Fruit fly (Drosophila melanogaster): Measurements from ENCODE around the gene CG43248.

DNA sequence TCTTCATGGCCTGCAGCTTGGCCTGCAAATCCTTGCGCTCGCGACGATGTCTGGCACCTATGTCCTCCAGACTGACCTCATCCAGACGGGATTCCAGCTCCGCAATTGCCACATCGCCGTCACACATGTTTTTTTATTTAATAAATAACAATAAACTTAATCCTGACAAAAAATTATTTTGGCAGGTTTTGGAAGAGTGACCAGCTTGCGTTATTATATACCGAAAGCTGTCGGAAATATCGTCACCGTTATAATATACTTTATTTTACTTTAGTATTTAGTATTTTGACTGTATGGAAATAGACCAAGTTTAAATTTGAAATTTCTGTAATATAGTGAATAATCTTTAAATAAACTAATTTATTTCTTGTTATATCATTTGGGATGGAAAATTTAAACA, 26.6 kb downstream of the CG43248 start, which contains the start of gene CG7857:
- no peak for TF ChIP-seq br (GFP tag; optimal IDR thresholded peaks at IDR 0.05)
- TF ChIP-seq psq (GFP tag; optimal IDR thresholded peaks at IDR 0.05) = no peak
- TF ChIP-seq Rel (GFP tag; optimal IDR thresholded peaks at IDR 0.05) = no peak
- TF ChIP-seq Rel (tag; optimal IDR thresholded peaks at IDR 0.05) = peak; percentile 29
- no peak for TF ChIP-seq usp (GFP tag; optimal IDR thresholded peaks at IDR 0.05)
- no peak for TF ChIP-seq jim (GFP tag; optimal IDR thresholded peaks at IDR 0.05)
- no peak for TF ChIP-seq fru (GFP tag; optimal IDR thresholded peaks at IDR 0.05)
- no peak for TF ChIP-seq sv (GFP tag; optimal IDR thresholded peaks at IDR 0.05)
- TF ChIP-seq Abd-B (GFP tag; optimal IDR thresholded peaks at IDR 0.05) = no peak
- TF ChIP-seq Myc (optimal IDR thresholded peaks at IDR 0.05) = no peak
- no peak for TF ChIP-seq CG32264 (GFP tag; optimal IDR thresholded peaks at IDR 0.05)
- TF ChIP-seq pan (optimal IDR thresholded peaks at IDR 0.05) = no peak
- no peak for TF ChIP-seq CrebA (GFP tag; optimal IDR thresholded peaks at IDR 0.05; ENCODE audit: borderline replicate concordance)
- TF ChIP-seq sage (GFP tag; optimal IDR thresholded peaks at IDR 0.05) = peak; percentile 14

All from whole organism, wandering third instar larva.